Fruit fly (Drosophila melanogaster) whole organism, embryonic: ENCODE results near the gene brv3.

Experiments
- Abd-B ChIP-seq: fragments of 200-800 bp; sonication (Bioruptor generic); optimal IDR thresholded peaks from 2 replicates; lab custom pipeline; 2018; ENCODE audit warnings: missing biosample characterization, mild to moderate bottlenecking, missing genetic modification characterization, moderate library complexity
- Asciz ChIP-seq: fragments of 200-800 bp; sonication (Bioruptor generic); optimal IDR thresholded peaks from 2 replicates; lab custom pipeline; 2017; ENCODE audit warnings: missing biosample characterization, mild to moderate bottlenecking, missing genetic modification characterization, missing genetic modification reagents
- Atf-2 ChIP-seq: fragments of 200-800 bp; sonication (Bioruptor generic); optimal IDR thresholded peaks from 2 replicates; lab custom pipeline; 2016; ENCODE audit warnings: missing biosample characterization, missing genetic modification characterization
- CG10274 ChIP-seq: fragments of 200-800 bp; sonication (Bioruptor generic); optimal IDR thresholded peaks from 3 replicates; lab custom pipeline; 2017; ENCODE audit warnings: missing biosample characterization, mild to moderate bottlenecking, missing genetic modification characterization
- CG11456 ChIP-seq: fragments of 200-800 bp; sonication (Bioruptor generic); IDR thresholded peaks from 3 replicates; pipeline ENCODE4 v1.3.6; 2022; ENCODE audit warnings: missing biosample characterization, missing genetic modification characterization
- CG12071 ChIP-seq: fragments of 200-800 bp; sonication (Bioruptor generic); optimal IDR thresholded peaks from 3 replicates; lab custom pipeline; 2018; ENCODE audit warnings: missing biosample characterization, mild to moderate bottlenecking, missing genetic modification characterization
- CG12744 ChIP-seq: fragments of 200-800 bp; sonication (Bioruptor generic); optimal IDR thresholded peaks from 2 replicates; lab custom pipeline; 2016; ENCODE audit warnings: missing biosample characterization, missing genetic modification characterization
- CG15269 ChIP-seq: fragments of 200-800 bp; sonication (Bioruptor generic); optimal IDR thresholded peaks from 2 replicates; lab custom pipeline; 2018; ENCODE audit warnings: missing biosample characterization, mild to moderate bottlenecking, missing genetic modification characterization, moderate library complexity
- CG17361 ChIP-seq: fragments of 200-800 bp; sonication (Bioruptor generic); IDR thresholded peaks from 3 replicates; pipeline ENCODE4 v1.3.6; 2022; ENCODE audit warnings: missing biosample characterization, missing genetic modification characterization
- CG2129 ChIP-seq: fragments of 200-800 bp; sonication (Bioruptor generic); IDR thresholded peaks from 2 replicates; pipeline ENCODE4 v1.3.6; 2022; ENCODE audit warnings: missing biosample characterization, missing genetic modification characterization; ENCODE audit not compliant: partially characterized antibody
- CG30020 ChIP-seq: fragments of 200-800 bp; optimal IDR thresholded peaks from 2 replicates; lab custom pipeline; 2019; ENCODE audit warnings: missing biosample characterization, mild to moderate bottlenecking, missing genetic modification characterization, moderate library complexity
- CG31441 ChIP-seq: fragments of 200-800 bp; sonication (Bioruptor generic); IDR thresholded peaks from 2 replicates; pipeline ENCODE4 v1.3.6; 2022; ENCODE audit warnings: missing biosample characterization, missing genetic modification characterization
- CG33557 ChIP-seq: fragments of 200-800 bp; sonication (Bioruptor generic); optimal IDR thresholded peaks from 2 replicates; lab custom pipeline; 2019; ENCODE audit warnings: missing biosample characterization, mild to moderate bottlenecking, missing genetic modification characterization, moderate library complexity
- CG34224 ChIP-seq: fragments of 200-800 bp; sonication (Bioruptor generic); IDR thresholded peaks from 3 replicates; pipeline ENCODE4 v1.3.6; 2022; ENCODE audit warnings: missing biosample characterization, missing genetic modification characterization; ENCODE audit not compliant: partially characterized antibody
- CG7372 ChIP-seq: fragments of 200-800 bp; sonication (Bioruptor generic); IDR thresholded peaks from 2 replicates; pipeline ENCODE4 v1.3.6; 2022; ENCODE audit warnings: missing biosample characterization, missing genetic modification characterization
- CG9727 ChIP-seq: fragments of 200-800 bp; sonication (Bioruptor generic); optimal IDR thresholded peaks from 3 replicates; lab custom pipeline; 2017; ENCODE audit warnings: missing biosample characterization, mild to moderate bottlenecking, missing genetic modification characterization
- CG9876 ChIP-seq: fragments of 200-800 bp; sonication (Bioruptor generic); optimal IDR thresholded peaks from 2 replicates; lab custom pipeline; 2016; ENCODE audit warnings: missing biosample characterization, missing genetic modification characterization
- Doc3 ChIP-seq: fragments of 200-800 bp; sonication (Bioruptor generic); IDR thresholded peaks from 3 replicates; pipeline ENCODE4 v1.3.6; 2022; ENCODE audit warnings: missing biosample characterization, missing genetic modification characterization; ENCODE audit not compliant: partially characterized antibody
- Eip74EF ChIP-seq, 2 experiments: fragments of 200-800 bp in 1 of 2; fragments of >200 bp in 1 of 2; sonication (Bioruptor generic) in 1 of 2; optimal IDR thresholded peaks; 2 replicates each; lab custom pipeline; 2017 to 2019; ENCODE audit warnings: missing biosample characterization in 2 of 2, missing genetic modification characterization in 2 of 2, mild to moderate bottlenecking in 1 of 2, moderate library complexity in 1 of 2
- HLHmδ ChIP-seq: fragments of 200-800 bp; sonication (Bioruptor generic); optimal IDR thresholded peaks from 2 replicates; lab custom pipeline; 2018; ENCODE audit warnings: missing biosample characterization, mild to moderate bottlenecking, missing genetic modification characterization, moderate library complexity
- Hsf ChIP-seq: fragments of 200-800 bp; sonication (Bioruptor generic); optimal IDR thresholded peaks from 3 replicates; lab custom pipeline; 2016; ENCODE audit warnings: missing biosample characterization, missing genetic modification characterization
- Mad ChIP-seq: fragments of 200-800 bp; sonication (Bioruptor generic); optimal IDR thresholded peaks from 2 replicates; lab custom pipeline; 2016; ENCODE audit warnings: missing biosample characterization, missing genetic modification characterization
- NFAT ChIP-seq: fragments of 200-800 bp; sonication (Bioruptor generic); IDR thresholded peaks from 2 replicates; pipeline ENCODE4 v1.3.6; 2022; ENCODE audit warnings: missing biosample characterization, missing genetic modification characterization
- Six4 ChIP-seq: fragments of 200-800 bp; sonication (Bioruptor generic); optimal IDR thresholded peaks from 2 replicates; lab custom pipeline; 2016; ENCODE audit warnings: missing biosample characterization, missing genetic modification characterization
- bbx ChIP-seq: fragments of 200-800 bp; sonication (Bioruptor generic); IDR thresholded peaks from 2 replicates; pipeline ENCODE4 v1.3.6; 2022; ENCODE audit warnings: missing biosample characterization, missing genetic modification characterization; ENCODE audit not compliant: partially characterized antibody
- cad ChIP-seq: fragments of >200 bp; optimal IDR thresholded peaks from 2 replicates; lab custom pipeline; 2017; ENCODE audit warnings: missing biosample characterization, missing genetic modification characterization
- corto ChIP-seq: fragments of 200-800 bp; sonication (Bioruptor generic); optimal IDR thresholded peaks from 2 replicates; lab custom pipeline; 2016; ENCODE audit warnings: missing biosample characterization, mild to moderate bottlenecking, missing genetic modification characterization, moderate library complexity
- emc ChIP-seq: fragments of 200-800 bp; sonication (Bioruptor generic); optimal IDR thresholded peaks from 2 replicates; lab custom pipeline; 2016; ENCODE audit warnings: missing biosample characterization, missing genetic modification characterization
- ems ChIP-seq: fragments of 200-800 bp; sonication (Bioruptor generic); optimal IDR thresholded peaks from 3 replicates; lab custom pipeline; 2016; ENCODE audit warnings: missing biosample characterization, missing genetic modification characterization
- eve ChIP-seq, 2 experiments: fragments of >200 bp; optimal IDR thresholded peaks; 2 replicates each; lab custom pipeline; 2017; ENCODE audit warnings: missing biosample characterization in 2 of 2, missing genetic modification characterization in 2 of 2
- her ChIP-seq: fragments of 200-800 bp; sonication (Bioruptor generic); optimal IDR thresholded peaks from 2 replicates; lab custom pipeline; 2016; ENCODE audit warnings: missing biosample characterization, missing genetic modification characterization
- insv ChIP-seq, 2 experiments: fragments of 200-800 bp; sonication (Bioruptor generic); optimal IDR thresholded peaks; 3 replicates each; lab custom pipeline; 2016 to 2018; ENCODE audit warnings: missing biosample characterization in 2 of 2, missing genetic modification characterization in 2 of 2
- lov ChIP-seq, 2 experiments: fragments of 200-800 bp in 1 of 2; fragments of >200 bp in 1 of 2; sonication (Bioruptor generic) in 1 of 2; IDR thresholded peaks in 1 of 2; optimal IDR thresholded peaks in 1 of 2; 2 replicates in 1 of 2; 3 replicates in 1 of 2; pipeline versions ENCODE4 v1.3.6 to Lab custom; 2017 to 2022; ENCODE audit warnings: missing biosample characterization in 1 of 2, missing genetic modification characterization in 1 of 2
- mam ChIP-seq: fragments of 200-800 bp; sonication (Bioruptor generic); optimal IDR thresholded peaks from 3 replicates; lab custom pipeline; 2016; ENCODE audit warnings: missing biosample characterization, missing genetic modification characterization
- mld ChIP-seq: fragments of 200-800 bp; sonication (Bioruptor generic); IDR thresholded peaks from 3 replicates; pipeline ENCODE4 v1.3.6; 2022; ENCODE audit warnings: missing biosample characterization, missing genetic modification characterization; ENCODE audit not compliant: partially characterized antibody
- pum ChIP-seq: fragments of 200-800 bp; sonication (Bioruptor generic); optimal IDR thresholded peaks from 2 replicates; lab custom pipeline; 2016; ENCODE audit warnings: missing biosample characterization, missing genetic modification characterization
- sc ChIP-seq, 3 experiments: fragments of >200 bp in 2 of 3; fragments of 200-800 bp in 1 of 3; sonication (Bioruptor generic) in 1 of 3; optimal IDR thresholded peaks; 2 replicates in 2 of 3; 3 replicates in 1 of 3; lab custom pipeline; 2017; ENCODE audit warnings: mild to moderate bottlenecking in 1 of 3, missing biosample characterization in 1 of 3, missing genetic modification characterization in 1 of 3, missing genetic modification reagents in 1 of 3
- sd ChIP-seq: fragments of 200-800 bp; sonication (Bioruptor generic); optimal IDR thresholded peaks from 3 replicates; lab custom pipeline; 2018; ENCODE audit warnings: missing biosample characterization, mild to moderate bottlenecking, missing genetic modification characterization, moderate library complexity
- seq ChIP-seq: fragments of 200-800 bp; sonication (Bioruptor generic); IDR thresholded peaks from 2 replicates; pipeline ENCODE4 v1.3.6; 2022; ENCODE audit warnings: missing biosample characterization, missing genetic modification characterization
- sna ChIP-seq: fragments of 200-800 bp; sonication (Bioruptor generic); IDR thresholded peaks from 2 replicates; pipeline ENCODE4 v1.3.6; 2022; ENCODE audit warnings: missing biosample characterization, missing genetic modification characterization; ENCODE audit not compliant: partially characterized antibody
- sr ChIP-seq: fragments of 200-800 bp; sonication (Bioruptor generic); IDR thresholded peaks from 3 replicates; pipeline ENCODE4 v1.3.6; 2022; ENCODE audit warnings: missing biosample characterization, missing genetic modification characterization
- tll ChIP-seq, 2 experiments: fragments of 200-800 bp in 1 of 2; fragments of >200 bp in 1 of 2; sonication (Bioruptor generic) in 1 of 2; optimal IDR thresholded peaks; 2 replicates each; lab custom pipeline; 2017 to 2019; ENCODE audit warnings: missing biosample characterization in 2 of 2, missing genetic modification characterization in 2 of 2, mild to moderate bottlenecking in 1 of 2, moderate library complexity in 1 of 2
- usp ChIP-seq: fragments of >200 bp; optimal IDR thresholded peaks from 2 replicates; lab custom pipeline; 2017; ENCODE audit warnings: missing biosample characterization, missing genetic modification characterization
- vnd ChIP-seq: fragments of 200-800 bp; sonication (Bioruptor generic); IDR thresholded peaks from 3 replicates; pipeline ENCODE4 v1.3.6; 2022; ENCODE audit warnings: missing biosample characterization, missing genetic modification characterization; ENCODE audit not compliant: partially characterized antibody
- z ChIP-seq: fragments of 200-800 bp; sonication (Bioruptor generic); IDR thresholded peaks from 3 replicates; pipeline ENCODE4 v1.3.6; 2022; ENCODE audit warnings: missing biosample characterization, missing genetic modification characterization

The brv3 gene

DNA sequence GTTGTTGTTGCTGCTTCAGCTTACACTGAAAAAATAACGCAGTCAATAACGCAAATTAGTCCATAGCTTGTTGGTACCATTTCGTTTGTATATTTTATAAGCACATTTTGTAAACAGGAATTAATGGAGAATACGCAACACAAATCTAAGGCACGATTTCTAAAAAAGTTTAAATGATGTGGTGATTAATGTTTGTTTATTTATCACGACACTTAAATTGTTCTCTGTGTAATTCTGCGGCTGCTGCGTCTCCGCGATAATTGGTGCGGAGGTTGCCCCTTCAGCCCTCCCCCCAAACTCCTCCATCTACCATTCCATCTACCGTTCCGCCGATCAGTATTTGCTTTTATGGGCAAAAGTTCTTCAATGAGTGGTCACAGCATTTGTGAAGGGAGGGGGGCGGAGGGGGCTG is 23.1 kb upstream of the brv3 start (continued):
- peak; percentile 34 for TF ChIP-seq CG10274 (GFP tag; lab: Kevin White, UChicago)
- TF ChIP-seq CG17361 (GFP tag; lab: Robert Waterston, UW) = peak; percentile 48; the same call in 2 of the 3 replicates
- TF ChIP-seq bbx (GFP tag; lab: Robert Waterston, UW) = no peak
- no peak for TF ChIP-seq CG34224 (GFP tag; lab: Robert Waterston, UW)
- 0 out of 2 replicates have a peak, but pooled peaks have one; percentile 33 for TF ChIP-seq CG7372 (GFP tag; lab: Robert Waterston, UW)
- no peak for TF ChIP-seq sc (optimal IDR thresholded peaks at IDR 0.05; lab: Kevin White, UChicago)
- peak; percentile 26 for TF ChIP-seq sc (GFP tag; optimal IDR thresholded peaks at IDR 0.05; lab: Kevin White, UChicago)
- TF ChIP-seq NFAT = no peak
- no peak for TF ChIP-seq usp (GFP tag; lab: Kevin White, UChicago)
- TF ChIP-seq Mad (GFP tag; lab: Kevin White, UChicago) = peak; percentile 57
- TF ChIP-seq CG9876 (GFP tag; lab: Kevin White, UChicago) = peak; percentile 39
- TF ChIP-seq, all 482 proteins: peak for 285

- TF ChIP-seq Doc3 (no peak), cad (no peak), her (GFP tag; lab: Kevin White, UChicago) (peak; percentile 96), z (GFP tag; lab: Robert Waterston, UW) (peak; percentile 66; the same call in 2 of the 3 replicates), Six4 (peak; percentile 93), Eip74EF (GFP tag; optimal IDR thresholded peaks at IDR 0.05; lab: Kevin White, UChicago) (peak in 1 of 2 experiments; percentile 97), vnd (GFP tag; lab: Robert Waterston, UW) (peak; percentile 55), CG12744 (GFP tag; lab: Kevin White, UChicago) (peak; percentile 97), Asciz (GFP tag; lab: Kevin White, UChicago) (peak; percentile 95), eve (GFP tag; optimal IDR thresholded peaks at IDR 0.05; lab: Kevin White, UChicago) (peak in 1 of 2 experiments; percentile 97), CG2129 (GFP tag; lab: Robert Waterston, UW) (no peak), sd (tag; lab: Kevin White, UChicago) (peak; percentile 90), tll (GFP tag; optimal IDR thresholded peaks at IDR 0.05; lab: Kevin White, UChicago) (peak in 1 of 2 experiments; percentile 35), Hsf (GFP tag; lab: Kevin White, UChicago) (peak; percentile 97), sna (no peak), corto (GFP tag; lab: Kevin White, UChicago) (peak; percentile 92), CG12071 (peak; percentile 97), insv (GFP tag; optimal IDR thresholded peaks at IDR 0.05; lab: Kevin White, UChicago) (peak; percentile 56 to 76), CG31441 (GFP tag; lab: Robert Waterston, UW) (peak; percentile 97), Abd-B (GFP tag; lab: Kevin White, UChicago) (peak; percentile 94), HLHmδ (peak; percentile 65), mld (GFP tag; lab: Robert Waterston, UW) (peak; percentile 60; the same call in 1 of the 3 replicates), CG15269 (tag; lab: Kevin White, UChicago) (peak; percentile 98), Atf-2 (GFP tag; lab: Kevin White, UChicago) (peak; percentile 96), CG11456 (GFP tag; lab: Robert Waterston, UW) (peak; percentile 94), sr (GFP tag; lab: Robert Waterston, UW) (peak; percentile 75), seq (GFP tag; lab: Robert Waterston, UW) (peak; percentile 97), emc (GFP tag; lab: Kevin White, UChicago) (peak; percentile 87), lov (optimal IDR thresholded peaks at IDR 0.05; lab: Kevin White, UChicago) (no peak), lov (GFP tag; IDR thresholded peaks at IDR 0.05; lab: Robert Waterston, UW) (peak; percentile 91), pum (GFP tag; lab: Kevin White, UChicago) (peak; percentile 95), CG33557 (GFP tag; lab: Kevin White, UChicago) (peak; percentile 93), ems (peak; percentile 97), CG30020 (tag; lab: Kevin White, UChicago) (peak; percentile 75), CG9727 (GFP tag; lab: Kevin White, UChicago) (peak; percentile 95), mam (GFP tag; lab: Kevin White, UChicago) (peak; percentile 97)
Measured at dm6 chrX:2646022-2646761, 21.8 kb upstream of the brv3 start.
